Worm (Caenorhabditis elegans) whole organism, young adult: ENCODE data around the gene R07B1.11.

Source experiments
- dpl-1 ChIP-seq: fragments of 150-350 bp; optimal IDR thresholded peaks from 2 replicates; lab custom pipeline; 2014; ENCODE audit warnings: missing biosample characterization, missing genetic modification reagents, missing genetic modification characterization
- egl-18 ChIP-seq: fragments of 200-800 bp; sonication (Bioruptor generic); IDR thresholded peaks from 2 replicates; pipeline ENCODE4 v1.3.6; 2022; ENCODE audit warnings: missing genetic modification reagents, missing genetic modification characterization, missing compliant biosample characterization
- nfya-2 ChIP-seq: fragments of 200-800 bp; sonication (Bioruptor generic); IDR thresholded peaks from 2 replicates; pipeline ENCODE4 v1.3.6; 2022; ENCODE audit warnings: missing genetic modification reagents, missing genetic modification characterization, missing compliant biosample characterization
- pha-4 ChIP-seq: fragments of 150-350 bp; sonication (generic microtip); optimal IDR thresholded peaks from 2 replicates; lab custom pipeline; 2014; ENCODE audit warnings: missing biosample characterization, missing genetic modification reagents, missing genetic modification characterization
- tbx-9 ChIP-seq: sonication (generic microtip); optimal IDR thresholded peaks from 2 replicates; lab custom pipeline; 2016; ENCODE audit warnings: borderline replicate concordance, missing genetic modification characterization, inconsistent platforms, missing compliant biosample characterization
- unc-130 ChIP-seq: sonication (generic microtip); optimal IDR thresholded peaks from 2 replicates; lab custom pipeline; 2016; ENCODE audit warnings: missing genetic modification reagents, missing genetic modification characterization, missing compliant biosample characterization

- TF ChIP-seq pha-4 (tag; lab: Kevin White, UChicago): no peak
- no peak for TF ChIP-seq tbx-9 (tag; lab: Kevin White, UChicago)
- no peak for TF ChIP-seq egl-18 (GFP tag; lab: Robert Waterston, UW)
- TF ChIP-seq nfya-2 (GFP tag; lab: Robert Waterston, UW): no peak
- TF ChIP-seq unc-130 (GFP tag; lab: Kevin White, UChicago): no peak
- TF ChIP-seq dpl-1 (GFP tag; lab: Kevin White, UChicago): no peak
Observed at ce11 chrX:9882572-9882971, 25.9 kb downstream of the R07B1.11 start.
